ENCODE assay signal across 5 worm cellular contexts in genomic region chrV:5425008-5425407, ce11.
A peak's percentile ranks its signal among the peaks of the same experiment; 100 is the strongest.
TF ChIP-seq lines count a peak whose summit lies in the region.

No protein-coding gene starts in this region.

TF ChIP-seq in whole organism, L1 larva, 84 proteins besides CTCF, POLR2A, EP300 and RAD21 (continued from another document):
- peak; percentile 67 for TF ChIP-seq blmp-1 (tag; optimal IDR thresholded peaks at IDR 0.05; lab: Kevin White, UChicago)
- no peak for TF ChIP-seq egl-27 (tag; optimal IDR thresholded peaks at IDR 0.05; lab: Kevin White, UChicago)
- peak; percentile 94 for TF ChIP-seq nhr-20 (tag; optimal IDR thresholded peaks at IDR 0.05; lab: Kevin White, UChicago)
- no peak for TF ChIP-seq nhr-84 (tag; optimal IDR thresholded peaks at IDR 0.05; lab: Kevin White, UChicago)
- TF ChIP-seq hlh-4 (tag; optimal IDR thresholded peaks at IDR 0.05; lab: Kevin White, UChicago), result no peak
- TF ChIP-seq unc-62 (GFP tag; optimal IDR thresholded peaks at IDR 0.05; lab: Kevin White, UChicago), result no peak
- no peak for TF ChIP-seq nhr-12 (tag; optimal IDR thresholded peaks at IDR 0.05; lab: Kevin White, UChicago)
- peak in 1 of 2 experiments; percentile 13 for TF ChIP-seq lsy-2 (tag; optimal IDR thresholded peaks at IDR 0.05; lab: Kevin White, UChicago)
- TF ChIP-seq nhr-71 (tag; optimal IDR thresholded peaks at IDR 0.05; lab: Kevin White, UChicago), result peak; percentile 85
- TF ChIP-seq nhr-90 (tag; optimal IDR thresholded peaks at IDR 0.05; lab: Kevin White, UChicago; ENCODE audit: poor library complexity), result peak; percentile 78
- TF ChIP-seq nhr-76 (tag; optimal IDR thresholded peaks at IDR 0.05; lab: Kevin White, UChicago), result no peak
- TF ChIP-seq grh-1 (GFP tag; IDR thresholded peaks at IDR 0.05; lab: Robert Waterston, UW), result peak; percentile 52
- TF ChIP-seq elt-3 (tag; optimal IDR thresholded peaks at IDR 0.05; lab: Kevin White, UChicago), result peak; percentile 62 to 96 (median 86)
- no peak for TF ChIP-seq ces-1 (GFP tag; optimal IDR thresholded peaks at IDR 0.05; lab: Kevin White, UChicago)
- peak; percentile 93 for TF ChIP-seq efl-3 (GFP tag; optimal IDR thresholded peaks at IDR 0.05; lab: Kevin White, UChicago)
- peak; percentile 89 for TF ChIP-seq elt-2 (tag; optimal IDR thresholded peaks at IDR 0.05; lab: Kevin White, UChicago)
- TF ChIP-seq sptf-1 (tag; optimal IDR thresholded peaks at IDR 0.05; lab: Kevin White, UChicago), result no peak
- peak; percentile 11 for TF ChIP-seq mep-1 (tag; optimal IDR thresholded peaks at IDR 0.05; lab: Kevin White, UChicago)
- TF ChIP-seq nhr-77 (tag; optimal IDR thresholded peaks at IDR 0.05; lab: Kevin White, UChicago), result no peak
- peak; percentile 99 for TF ChIP-seq nhr-85 (tag; lab: Kevin White, UChicago)
- TF ChIP-seq nhr-19 (GFP tag; conservative IDR thresholded peaks at IDR 0.05; lab: Robert Waterston, UW), result peak; percentile 43
- peak in 1 of 2 experiments; percentile 44 for TF ChIP-seq lin-35 (GFP tag; optimal IDR thresholded peaks at IDR 0.05; lab: Kevin White, UChicago)
- TF ChIP-seq C16A3.4 (tag; optimal IDR thresholded peaks at IDR 0.05; lab: Kevin White, UChicago), result peak; percentile 14
- peak; percentile 87 for TF ChIP-seq lin-14 (GFP tag; optimal IDR thresholded peaks at IDR 0.05; lab: Kevin White, UChicago)
- no peak for TF ChIP-seq unc-30 (tag; optimal IDR thresholded peaks at IDR 0.05; lab: Kevin White, UChicago)

TF ChIP-seq in whole organism, L2 larva, 48 proteins besides CTCF, POLR2A, EP300 and RAD21 (continued from another document):
- peak; percentile 97 for TF ChIP-seq sma-9 (GFP tag; optimal IDR thresholded peaks at IDR 0.05; lab: Kevin White, UChicago)
- TF ChIP-seq sma-9 (tag; optimal IDR thresholded peaks at IDR 0.05; lab: Kevin White, UChicago), result no peak
- TF ChIP-seq nhr-129 (tag; optimal IDR thresholded peaks at IDR 0.05; lab: Kevin White, UChicago), result peak; percentile 34
- TF ChIP-seq fos-1 (tag; optimal IDR thresholded peaks at IDR 0.05; lab: Kevin White, UChicago), result peak; percentile 97
- TF ChIP-seq peb-1 (tag; optimal IDR thresholded peaks at IDR 0.05; lab: Kevin White, UChicago), result no peak
- no peak for TF ChIP-seq lin-39 (tag; optimal IDR thresholded peaks at IDR 0.05; lab: Kevin White, UChicago)
- TF ChIP-seq nhr-25 (tag; optimal IDR thresholded peaks at IDR 0.05; lab: Kevin White, UChicago), result peak; percentile 84

TF ChIP-seq in whole organism, L3 larva, 47 proteins besides CTCF, POLR2A, EP300 and RAD21 (continued from another document):
- TF ChIP-seq nhr-28 (tag; optimal IDR thresholded peaks at IDR 0.05; lab: Kevin White, UChicago) (no peak), nfya-1 (tag; optimal IDR thresholded peaks at IDR 0.05; lab: Kevin White, UChicago; ENCODE audit: insufficient read depth) (no peak), pqm-1 (tag; optimal IDR thresholded peaks at IDR 0.05; lab: Kevin White, UChicago) (peak; percentile 73), tbx-2 (tag; optimal IDR thresholded peaks at IDR 0.05; lab: Kevin White, UChicago) (no peak), ZK546.5 (tag; optimal IDR thresholded peaks at IDR 0.05; lab: Kevin White, UChicago) (no peak), nhr-76 (tag; optimal IDR thresholded peaks at IDR 0.05; lab: Kevin White, UChicago) (peak; percentile 75), nhr-23 (tag; optimal IDR thresholded peaks at IDR 0.05; lab: Kevin White, UChicago) (peak; percentile 68), ztf-4 (tag; optimal IDR thresholded peaks at IDR 0.05; lab: Kevin White, UChicago) (no peak), aly-2 (tag; optimal IDR thresholded peaks at IDR 0.05; lab: Kevin White, UChicago) (no peak), elt-2 (tag; optimal IDR thresholded peaks at IDR 0.05; lab: Kevin White, UChicago) (peak; percentile 95), fkh-10 (GFP tag; optimal IDR thresholded peaks at IDR 0.05; lab: Kevin White, UChicago) (no peak), R02D3.7 (tag; optimal IDR thresholded peaks at IDR 0.05; lab: Kevin White, UChicago) (no peak), jun-1 (tag; optimal IDR thresholded peaks at IDR 0.05; lab: Kevin White, UChicago) (peak; percentile 9), mml-1 (tag; optimal IDR thresholded peaks at IDR 0.05; lab: Kevin White, UChicago) (no peak), ama-1 (optimal IDR thresholded peaks at IDR 0.05; lab: Kevin White, UChicago) (no peak), sea-2 (GFP tag; optimal IDR thresholded peaks at IDR 0.05; lab: Kevin White, UChicago) (no peak), ceh-16 (tag; optimal IDR thresholded peaks at IDR 0.05; lab: Kevin White, UChicago) (no peak), ztf-11 (tag; optimal IDR thresholded peaks at IDR 0.05; lab: Kevin White, UChicago) (no peak), nhr-25 (tag; optimal IDR thresholded peaks at IDR 0.05; lab: Kevin White, UChicago) (peak; percentile 87), pha-4 (tag; optimal IDR thresholded peaks at IDR 0.05; lab: Kevin White, UChicago) (no peak), lin-15B (tag; optimal IDR thresholded peaks at IDR 0.05; lab: Kevin White, UChicago) (no peak), elt-1 (tag; optimal IDR thresholded peaks at IDR 0.05; lab: Kevin White, UChicago) (peak; percentile 99), eor-1 (tag; optimal IDR thresholded peaks at IDR 0.05; lab: Kevin White, UChicago) (no peak), ceh-82 (tag; optimal IDR thresholded peaks at IDR 0.05; lab: Kevin White, UChicago) (no peak)

TF ChIP-seq in whole organism, L4 larva, 104 proteins besides CTCF, POLR2A, EP300 and RAD21 (continued from another document):
- TF ChIP-seq php-3 (GFP tag; IDR thresholded peaks at IDR 0.05; lab: Robert Waterston, UW), result 0 out of 2 replicates have a peak, but pooled peaks have one; percentile 16
- peak; percentile 34 for TF ChIP-seq nhr-10 (tag; optimal IDR thresholded peaks at IDR 0.05; lab: Kevin White, UChicago)
- peak; percentile 80 for TF ChIP-seq nhr-25 (tag; optimal IDR thresholded peaks at IDR 0.05; lab: Kevin White, UChicago; ENCODE audit: borderline replicate concordance, insufficient read depth)
- TF ChIP-seq F26F4.8 (GFP tag; conservative IDR thresholded peaks at IDR 0.05; lab: Robert Waterston, UW), result no peak
- TF ChIP-seq dmd-6 (GFP tag; IDR thresholded peaks at IDR 0.05; lab: Robert Waterston, UW), result peak; percentile 95
- peak; percentile 85 for TF ChIP-seq tra-1 (GFP tag; IDR thresholded peaks at IDR 0.05; lab: Robert Waterston, UW)
- no peak for TF ChIP-seq lir-3 (tag; optimal IDR thresholded peaks at IDR 0.05; lab: Kevin White, UChicago)
- TF ChIP-seq nhr-28 (tag; optimal IDR thresholded peaks at IDR 0.05; lab: Kevin White, UChicago), result peak; percentile 88
- peak; percentile 81 for TF ChIP-seq dve-1 (tag; optimal IDR thresholded peaks at IDR 0.05; lab: Kevin White, UChicago; ENCODE audit: insufficient read depth)
- peak; percentile 67 for TF ChIP-seq pqm-1 (tag; optimal IDR thresholded peaks at IDR 0.05; lab: Kevin White, UChicago)
- TF ChIP-seq daf-16 (GFP tag; optimal IDR thresholded peaks at IDR 0.05; lab: Kevin White, UChicago), result no peak
- peak; percentile 80 for TF ChIP-seq daf-16 (tag; optimal IDR thresholded peaks at IDR 0.05; lab: Kevin White, UChicago)
- TF ChIP-seq lin-38 (GFP tag; IDR thresholded peaks at IDR 0.05; lab: Robert Waterston, UW), result no peak
- TF ChIP-seq zfp-2 (tag; optimal IDR thresholded peaks at IDR 0.05; lab: Kevin White, UChicago), result no peak
- TF ChIP-seq fos-1 (tag; optimal IDR thresholded peaks at IDR 0.05; lab: Kevin White, UChicago), result no peak
- TF ChIP-seq unc-130 (GFP tag; optimal IDR thresholded peaks at IDR 0.05; lab: Kevin White, UChicago), result no peak
- TF ChIP-seq zfp-3 (GFP tag; conservative IDR thresholded peaks at IDR 0.05; lab: Robert Waterston, UW), result no peak
- TF ChIP-seq hlh-30 (tag; optimal IDR thresholded peaks at IDR 0.05; lab: Kevin White, UChicago; ENCODE audit: insufficient read depth), result peak; percentile 75
- TF ChIP-seq nhr-42 (GFP tag; IDR thresholded peaks at IDR 0.05; lab: Robert Waterston, UW), result no peak
- TF ChIP-seq lin-39 (tag; optimal IDR thresholded peaks at IDR 0.05; lab: Kevin White, UChicago), result no peak
- TF ChIP-seq mes-2 (tag; optimal IDR thresholded peaks at IDR 0.05; lab: Kevin White, UChicago; ENCODE audit: poor library complexity, severe bottlenecking), result no peak
- TF ChIP-seq ces-1 (GFP tag; optimal IDR thresholded peaks at IDR 0.05; lab: Kevin White, UChicago), result no peak
- no peak for TF ChIP-seq ztf-11 (tag; optimal IDR thresholded peaks at IDR 0.05; lab: Kevin White, UChicago)
- TF ChIP-seq unc-62 (GFP tag; optimal IDR thresholded peaks at IDR 0.05 in 1 of 2; lab: Kevin White, UChicago), result peak in 1 of 2 experiments; percentile 32
- TF ChIP-seq unc-62 (tag; optimal IDR thresholded peaks at IDR 0.05; lab: Kevin White, UChicago), result no peak
- TF ChIP-seq hlh-11 (tag; optimal IDR thresholded peaks at IDR 0.05; lab: Kevin White, UChicago), result peak; percentile 77
- TF ChIP-seq sdz-12 (GFP tag; optimal IDR thresholded peaks at IDR 0.05; lab: Kevin White, UChicago), result no peak
- TF ChIP-seq lsy-2 (tag; optimal IDR thresholded peaks at IDR 0.05; lab: Kevin White, UChicago), result no peak
- TF ChIP-seq ceh-62 (tag; optimal IDR thresholded peaks at IDR 0.05; lab: Kevin White, UChicago), result no peak
- TF ChIP-seq fkh-10 (GFP tag; optimal IDR thresholded peaks at IDR 0.05; lab: Kevin White, UChicago), result no peak
- no peak for TF ChIP-seq nhr-76 (tag; optimal IDR thresholded peaks at IDR 0.05; lab: Kevin White, UChicago)

TF ChIP-seq in whole organism, young adult, 124 proteins besides CTCF, POLR2A, EP300 and RAD21 (continued from another document):
- TF ChIP-seq ama-1 (optimal IDR thresholded peaks at IDR 0.05; lab: Kevin White, UChicago) (no peak), ama-1 (GFP tag; optimal IDR thresholded peaks at IDR 0.05; lab: Kevin White, UChicago) (no peak), lir-1 (GFP tag; conservative IDR thresholded peaks at IDR 0.05; lab: Robert Waterston, UW) (no peak), Y79H2A.3 (GFP tag; conservative IDR thresholded peaks at IDR 0.05; lab: Robert Waterston, UW) (no peak), snpc-1.3 (tag; optimal IDR thresholded peaks at IDR 0.05; lab: Kevin White, UChicago; ENCODE audit: insufficient read depth) (no peak), T07F8.4 (tag; optimal IDR thresholded peaks at IDR 0.05; lab: Kevin White, UChicago) (no peak), B0261.1 (tag; optimal IDR thresholded peaks at IDR 0.05; lab: Kevin White, UChicago) (no peak), ceh-58 (GFP tag; IDR thresholded peaks at IDR 0.05; lab: Robert Waterston, UW) (no peak), lin-54 (GFP tag; optimal IDR thresholded peaks at IDR 0.05; lab: Kevin White, UChicago) (no peak), ets-4 (GFP tag; optimal IDR thresholded peaks at IDR 0.05; lab: Kevin White, UChicago) (no peak), atf-7 (tag; optimal IDR thresholded peaks at IDR 0.05; lab: Kevin White, UChicago) (peak; percentile 10)
